Fruit fly (Drosophila melanogaster) ovary, adult (tissue): ENCODE measurements around the gene Dok.
A peak's percentile ranks its signal among the peaks of the same experiment; 100 is the strongest.

Experiments used
- CG17801 ChIP-seq: fragments of 200-800 bp; optimal IDR thresholded peaks from 2 replicates; lab custom pipeline; 2019; ENCODE audit warnings: missing biosample characterization, mild to moderate bottlenecking, missing genetic modification characterization, moderate library complexity; ENCODE audit not compliant: partially characterized antibody

Gene Dok

dm6 chrX:7323649-7324511 is at the start of gene Dok, which contains the start of gene Atg5:
Dok (plus strand) TSS chrX:7324214.
Atg5 (minus strand) TSS chrX:7323770.
- no peak for TF ChIP-seq CG17801 (GFP tag; lab: Kevin White, UChicago)

dm6 chrX:7277038-7277437 is 47.0 kb upstream of the Dok start:
- no peak for TF ChIP-seq CG17801 (GFP tag; lab: Kevin White, UChicago)

dm6 chrX:7284964-7285363 is 39.0 kb upstream of the Dok start:
- no peak for TF ChIP-seq CG17801 (GFP tag; lab: Kevin White, UChicago)

dm6 chrX:7285410-7285809 is 38.6 kb upstream of the Dok start:
- no peak for TF ChIP-seq CG17801 (GFP tag; lab: Kevin White, UChicago)

dm6 chrX:7285995-7286985 is 37.7 kb upstream of the Dok start, which contains the start of gene CG2059:
CG2059 (plus strand) TSS chrX:7286358.
- TF ChIP-seq CG17801 (GFP tag; lab: Kevin White, UChicago) = peak; percentile 25

dm6 chrX:7290811-7291515 is 33.1 kb upstream of the Dok start, which contains the start of gene unc-119:
unc-119 (minus strand) TSS chrX:7291298.
- peak; percentile 7 for TF ChIP-seq CG17801 (GFP tag; lab: Kevin White, UChicago)

- TF ChIP-seq CG17801 (GFP tag; lab: Kevin White, UChicago) = peak; percentile 2
These were observed 32.0 kb upstream of the Dok start for dm6 chrX:7291850-7292499.

dm6 chrX:7293133-7293873 is 30.7 kb upstream of the Dok start:
- peak; percentile 80 for TF ChIP-seq CG17801 (GFP tag; lab: Kevin White, UChicago)

- peak; percentile 95 for TF ChIP-seq CG17801 (GFP tag; lab: Kevin White, UChicago)
These were observed 30.0 kb upstream of the Dok start for dm6 chrX:7293874-7294559.

- no peak for TF ChIP-seq CG17801 (GFP tag; lab: Kevin White, UChicago)
These were observed 28.0 kb upstream of the Dok start for dm6 chrX:7295973-7296372.

dm6 chrX:7296721-7297227 is 27.2 kb upstream of the Dok start:
- TF ChIP-seq CG17801 (GFP tag; lab: Kevin White, UChicago) = no peak

dm6 chrX:7298323-7298722 is 25.7 kb upstream of the Dok start:
- no peak for TF ChIP-seq CG17801 (GFP tag; lab: Kevin White, UChicago)
